Fruit fly (Drosophila melanogaster) whole organism, embryonic: ENCODE data around the gene Cpr67Fa1.
A peak's percentile ranks its signal among the peaks of the same experiment; 100 is the strongest.

Experiments
- Atf-2 ChIP-seq: fragments of 200-800 bp; sonication (Bioruptor generic); optimal IDR thresholded peaks from 2 replicates; lab custom pipeline; 2016; ENCODE audit warnings: missing biosample characterization, missing genetic modification characterization
- B-H2 ChIP-seq: fragments of 200-800 bp; sonication (Bioruptor generic); optimal IDR thresholded peaks from 2 replicates; lab custom pipeline; 2018; ENCODE audit warnings: missing biosample characterization, mild to moderate bottlenecking, missing genetic modification characterization
- CG10431 ChIP-seq: fragments of 200-800 bp; sonication (Bioruptor generic); optimal IDR thresholded peaks from 3 replicates; lab custom pipeline; 2018; ENCODE audit warnings: missing biosample characterization, mild to moderate bottlenecking, missing genetic modification characterization
- CG10462 ChIP-seq: fragments of 200-800 bp; sonication (Bioruptor generic); optimal IDR thresholded peaks from 2 replicates; lab custom pipeline; 2016; ENCODE audit warnings: missing biosample characterization, missing genetic modification characterization
- CG10959 ChIP-seq: fragments of 200-800 bp; sonication (Bioruptor generic); IDR thresholded peaks from 2 replicates; pipeline ENCODE4 v1.3.6; 2022; ENCODE audit warnings: missing biosample characterization, missing genetic modification characterization
- CG11085 ChIP-seq: fragments of 200-800 bp; sonication (Bioruptor generic); IDR thresholded peaks from 2 replicates; pipeline ENCODE4 v1.3.6; 2022; ENCODE audit warnings: missing biosample characterization, missing genetic modification characterization
- CG11504 ChIP-seq: fragments of 200-800 bp; sonication (Bioruptor generic); optimal IDR thresholded peaks from 3 replicates; lab custom pipeline; 2019; ENCODE audit warnings: missing biosample characterization, mild to moderate bottlenecking, missing genetic modification characterization, moderate library complexity
- CG11695 ChIP-seq: fragments of 200-800 bp; sonication (Bioruptor generic); IDR thresholded peaks from 3 replicates; pipeline ENCODE4 v1.3.6; 2022; ENCODE audit warnings: missing biosample characterization, missing genetic modification characterization
- CG12744 ChIP-seq: fragments of 200-800 bp; sonication (Bioruptor generic); optimal IDR thresholded peaks from 2 replicates; lab custom pipeline; 2016; ENCODE audit warnings: missing biosample characterization, missing genetic modification characterization
- CG13624 ChIP-seq: fragments of 200-800 bp; sonication (Bioruptor generic); optimal IDR thresholded peaks from 2 replicates; lab custom pipeline; 2016; ENCODE audit warnings: missing biosample characterization, missing genetic modification characterization
- CG13775 ChIP-seq: fragments of 200-800 bp; sonication (Bioruptor generic); optimal IDR thresholded peaks from 3 replicates; lab custom pipeline; 2017; ENCODE audit warnings: missing biosample characterization, mild to moderate bottlenecking, missing genetic modification characterization
- CG13894 ChIP-seq: fragments of 200-800 bp; sonication (Bioruptor generic); optimal IDR thresholded peaks from 3 replicates; lab custom pipeline; 2018; ENCODE audit warnings: missing biosample characterization, mild to moderate bottlenecking, missing genetic modification characterization, moderate library complexity
- CG1603 ChIP-seq: fragments of 200-800 bp; sonication (Bioruptor generic); optimal IDR thresholded peaks from 2 replicates; lab custom pipeline; 2019; ENCODE audit warnings: missing biosample characterization, mild to moderate bottlenecking, missing genetic modification characterization, moderate library complexity
- CG17361 ChIP-seq: fragments of 200-800 bp; sonication (Bioruptor generic); IDR thresholded peaks from 3 replicates; pipeline ENCODE4 v1.3.6; 2022; ENCODE audit warnings: missing biosample characterization, missing genetic modification characterization
- CG1832 ChIP-seq: fragments of 200-800 bp; sonication (Bioruptor generic); optimal IDR thresholded peaks from 2 replicates; lab custom pipeline; 2017; ENCODE audit warnings: missing biosample characterization, mild to moderate bottlenecking, missing genetic modification characterization, inconsistent platforms
- CG2889 ChIP-seq: fragments of 200-800 bp; sonication (Bioruptor generic); IDR thresholded peaks from 3 replicates; pipeline ENCODE4 v1.3.6; 2022; ENCODE audit warnings: missing biosample characterization, missing genetic modification characterization
- CG31441 ChIP-seq: fragments of 200-800 bp; sonication (Bioruptor generic); IDR thresholded peaks from 2 replicates; pipeline ENCODE4 v1.3.6; 2022; ENCODE audit warnings: missing biosample characterization, missing genetic modification characterization
- CG3726 ChIP-seq: fragments of 200-800 bp; sonication (Bioruptor generic); IDR thresholded peaks from 3 replicates; pipeline ENCODE4, ENCODE4 v1.3.6; 2022; ENCODE audit warnings: missing biosample characterization, missing genetic modification characterization
- CG4360 ChIP-seq: fragments of 200-800 bp; sonication (Bioruptor generic); IDR thresholded peaks from 2 replicates; pipeline ENCODE4 v1.3.6; 2022; ENCODE audit warnings: missing biosample characterization, missing genetic modification characterization
- CG4820 ChIP-seq: fragments of 200-800 bp; sonication (Bioruptor generic); optimal IDR thresholded peaks from 3 replicates; lab custom pipeline; 2016; ENCODE audit warnings: missing biosample characterization, missing genetic modification characterization
- CG7839 ChIP-seq: fragments of 200-800 bp; sonication (Bioruptor generic); optimal IDR thresholded peaks from 3 replicates; lab custom pipeline; 2018; ENCODE audit warnings: missing biosample characterization, mild to moderate bottlenecking, missing genetic modification characterization, moderate library complexity
- CG8765 ChIP-seq: fragments of 200-800 bp; sonication (Bioruptor generic); IDR thresholded peaks from 2 replicates; pipeline ENCODE4 v1.3.6; 2022; ENCODE audit warnings: missing biosample characterization, missing genetic modification characterization
- D19A ChIP-seq: fragments of 200-800 bp; optimal IDR thresholded peaks from 3 replicates; lab custom pipeline; 2019; ENCODE audit warnings: missing biosample characterization, mild to moderate bottlenecking, missing genetic modification characterization, moderate library complexity
- Dek ChIP-seq: fragments of 200-800 bp; sonication (Bioruptor generic); optimal IDR thresholded peaks from 3 replicates; lab custom pipeline; 2019; ENCODE audit warnings: missing biosample characterization, mild to moderate bottlenecking, missing genetic modification characterization, moderate library complexity
- HHEX ChIP-seq: fragments of 200-800 bp; sonication (Bioruptor generic); optimal IDR thresholded peaks from 3 replicates; lab custom pipeline; 2017; ENCODE audit warnings: missing biosample characterization, mild to moderate bottlenecking, missing genetic modification characterization, missing genetic modification reagents
- Mes4 ChIP-seq: fragments of 200-800 bp; sonication (Bioruptor generic); optimal IDR thresholded peaks from 2 replicates; lab custom pipeline; 2016; ENCODE audit warnings: missing biosample characterization, missing genetic modification characterization
- Nf-YA ChIP-seq: fragments of 200-800 bp; sonication (Bioruptor generic); IDR thresholded peaks from 2 replicates; pipeline ENCODE4 v1.3.6; 2022; ENCODE audit warnings: missing biosample characterization, missing genetic modification characterization
- Nf-YB ChIP-seq: fragments of 200-800 bp; sonication (Bioruptor generic); optimal IDR thresholded peaks from 3 replicates; lab custom pipeline; 2019; ENCODE audit warnings: missing biosample characterization, mild to moderate bottlenecking, missing genetic modification characterization, moderate library complexity
- NfI ChIP-seq: fragments of 200-800 bp; sonication (Bioruptor generic); optimal IDR thresholded peaks from 3 replicates; lab custom pipeline; 2018; ENCODE audit warnings: missing biosample characterization, mild to moderate bottlenecking, missing genetic modification characterization, moderate library complexity
- Sox100B ChIP-seq: fragments of 200-800 bp; sonication (Bioruptor generic); optimal IDR thresholded peaks from 3 replicates; lab custom pipeline; 2018; ENCODE audit warnings: missing biosample characterization, mild to moderate bottlenecking, missing genetic modification characterization
- Tbp ChIP-seq: fragments of >200 bp; optimal IDR thresholded peaks from 2 replicates; lab custom pipeline; 2018; ENCODE audit warnings: missing biosample characterization, missing genetic modification characterization
- Usf ChIP-seq: fragments of 200-800 bp; sonication (Bioruptor generic); optimal IDR thresholded peaks from 2 replicates; lab custom pipeline; 2017; ENCODE audit warnings: missing genotype, missing biosample characterization, missing genetic modification characterization
- az2 ChIP-seq: fragments of 200-800 bp; sonication (Bioruptor generic); optimal IDR thresholded peaks from 3 replicates; lab custom pipeline; 2016; ENCODE audit warnings: missing biosample characterization, missing genetic modification characterization
- cas ChIP-seq: fragments of 200-800 bp; sonication (Bioruptor generic); IDR thresholded peaks from 2 replicates; pipeline ENCODE4 v1.3.6; 2022; ENCODE audit warnings: missing biosample characterization, missing genetic modification characterization
- chn ChIP-seq: fragments of 200-800 bp; sonication (Bioruptor generic); optimal IDR thresholded peaks from 2 replicates; lab custom pipeline; 2016; ENCODE audit warnings: missing biosample characterization, missing genetic modification characterization
- ci ChIP-seq: fragments of 200-800 bp; sonication (Bioruptor generic); IDR thresholded peaks from 3 replicates; pipeline ENCODE4 v1.3.6; 2022; ENCODE audit warnings: missing biosample characterization, missing genetic modification characterization
- dmrt11E ChIP-seq: fragments of 200-800 bp; sonication (Bioruptor generic); optimal IDR thresholded peaks from 3 replicates; lab custom pipeline; 2018; ENCODE audit warnings: missing biosample characterization, mild to moderate bottlenecking, missing genetic modification characterization, moderate library complexity
- exex ChIP-seq: fragments of 200-800 bp; sonication (Bioruptor generic); optimal IDR thresholded peaks from 4 replicates; lab custom pipeline; 2018; ENCODE audit warnings: missing biosample characterization, mild to moderate bottlenecking, missing genetic modification characterization, moderate library complexity
- fd102C ChIP-seq: fragments of 200-800 bp; sonication (Bioruptor generic); optimal IDR thresholded peaks from 2 replicates; lab custom pipeline; 2018; ENCODE audit warnings: missing biosample characterization, mild to moderate bottlenecking, missing genetic modification characterization, moderate library complexity
- ftz-f1 ChIP-seq: fragments of 200-800 bp; sonication (Bioruptor generic); optimal IDR thresholded peaks from 2 replicates; lab custom pipeline; 2016; ENCODE audit warnings: missing biosample characterization, missing genetic modification characterization
- grn ChIP-seq: fragments of 200-800 bp; sonication (Bioruptor generic); optimal IDR thresholded peaks from 3 replicates; lab custom pipeline; 2017; ENCODE audit warnings: missing biosample characterization, missing genetic modification characterization
- hbn ChIP-seq: fragments of 200-800 bp; sonication (Bioruptor generic); IDR thresholded peaks from 2 replicates; pipeline ENCODE4 v1.3.6; 2022; ENCODE audit warnings: missing biosample characterization, missing genetic modification characterization; ENCODE audit not compliant: partially characterized antibody
- ind ChIP-seq: fragments of 200-800 bp; sonication (Bioruptor generic); optimal IDR thresholded peaks from 3 replicates; lab custom pipeline; 2016; ENCODE audit warnings: missing biosample characterization, missing genetic modification characterization
- odd ChIP-seq: fragments of 200-800 bp; sonication (Bioruptor generic); optimal IDR thresholded peaks from 2 replicates; lab custom pipeline; 2017; ENCODE audit warnings: missing biosample characterization, mild to moderate bottlenecking, missing genetic modification characterization
- pnt ChIP-seq: fragments of 200-800 bp; sonication (Bioruptor generic); optimal IDR thresholded peaks from 3 replicates; lab custom pipeline; 2016; ENCODE audit warnings: missing biosample characterization, missing genetic modification characterization
- stwl ChIP-seq: fragments of 200-800 bp; sonication (Bioruptor generic); optimal IDR thresholded peaks from 3 replicates; lab custom pipeline; 2018; ENCODE audit warnings: missing biosample characterization, mild to moderate bottlenecking, missing genetic modification characterization, moderate library complexity
- tin ChIP-seq: fragments of 200-800 bp; sonication (Bioruptor generic); optimal IDR thresholded peaks from 3 replicates; lab custom pipeline; 2016; ENCODE audit warnings: missing biosample characterization, missing genetic modification characterization
- trh ChIP-seq: fragments of 200-800 bp; sonication (Bioruptor generic); optimal IDR thresholded peaks from 2 replicates; lab custom pipeline; 2016; ENCODE audit warnings: missing biosample characterization, missing genetic modification characterization
- tx ChIP-seq: fragments of 200-800 bp; sonication (Bioruptor generic); optimal IDR thresholded peaks from 2 replicates; lab custom pipeline; 2016; ENCODE audit warnings: missing biosample characterization, missing genetic modification characterization
- zen ChIP-seq: fragments of 200-800 bp; sonication (Bioruptor generic); optimal IDR thresholded peaks from 3 replicates; lab custom pipeline; 2018; ENCODE audit warnings: missing biosample characterization, mild to moderate bottlenecking, missing genetic modification characterization, moderate library complexity

Cpr67Fa1 gene

DNA sequence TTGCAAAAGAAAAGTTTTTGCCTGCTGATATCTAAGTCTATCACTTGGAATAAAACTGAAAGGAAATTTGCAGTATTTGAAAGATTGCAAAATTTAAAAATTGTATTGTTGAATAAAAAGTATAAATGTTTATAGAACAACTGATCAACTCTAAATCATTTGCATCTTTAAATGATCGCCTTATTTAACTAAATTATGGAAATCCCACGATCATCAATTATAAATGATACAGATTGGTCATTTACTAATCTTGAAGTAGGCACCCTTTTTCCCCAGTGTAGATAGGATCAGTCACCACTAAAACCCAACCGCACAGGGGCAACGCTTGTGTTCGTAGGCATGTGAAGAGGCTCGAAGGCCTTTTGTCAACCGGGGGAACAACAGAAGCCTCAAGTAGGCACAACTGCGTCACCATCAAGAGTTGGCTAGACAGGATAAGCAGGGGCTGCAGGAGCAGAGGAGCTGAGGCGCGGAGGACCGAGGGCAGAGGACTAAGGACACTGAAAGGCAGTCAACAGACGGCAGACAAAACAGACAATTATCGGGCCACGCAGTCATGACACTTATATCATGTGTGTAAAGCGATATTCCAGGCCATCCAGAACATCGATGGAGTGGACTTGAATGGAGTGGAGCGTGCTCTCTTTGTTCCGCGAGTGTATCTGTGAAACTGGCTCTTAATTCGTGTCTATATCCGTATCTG, 41.8 kb upstream of the Cpr67Fa1 start (continued):
- TF ChIP-seq CG1832 (GFP tag; lab: Kevin White, UChicago), result no peak
- TF ChIP-seq CG1603 (tag; lab: Kevin White, UChicago), result peak; percentile 32
- peak; percentile 73 for TF ChIP-seq CG17361 (GFP tag; lab: Robert Waterston, UW)
- no peak for TF ChIP-seq Nf-YA (GFP tag; lab: Robert Waterston, UW)
- TF ChIP-seq ind (GFP tag; lab: Kevin White, UChicago), result no peak
- TF ChIP-seq CG8765, result 0 out of 2 replicates have a peak, but pooled peaks have one; percentile 21
- no peak for TF ChIP-seq ci (GFP tag; lab: Robert Waterston, UW)
- no peak for TF ChIP-seq HHEX (GFP tag; lab: Kevin White, UChicago)
- no peak for TF ChIP-seq B-H2 (GFP tag; lab: Kevin White, UChicago)
- peak; percentile 41 for TF ChIP-seq chn (GFP tag; lab: Kevin White, UChicago)
- no peak for TF ChIP-seq cas
- TF ChIP-seq D19A (tag; lab: Kevin White, UChicago), result peak; percentile 37
- 0 out of 3 replicates have a peak, but pooled peaks have one; percentile 7 for TF ChIP-seq CG3726 (GFP tag; lab: Robert Waterston, UW)
- no peak for TF ChIP-seq Tbp
- peak; percentile 11 for TF ChIP-seq stwl (tag; lab: Kevin White, UChicago)
- peak; percentile 42 for TF ChIP-seq Sox100B (GFP tag; lab: Kevin White, UChicago)
- TF ChIP-seq hbn (GFP tag; lab: Robert Waterston, UW), result no peak
- TF ChIP-seq odd, result no peak
- peak; percentile 76 for TF ChIP-seq grn (GFP tag; lab: Kevin White, UChicago)
- no peak for TF ChIP-seq CG2889 (GFP tag; lab: Robert Waterston, UW)
- TF ChIP-seq tx, result no peak
- peak; percentile 16 for TF ChIP-seq CG10462 (GFP tag; lab: Kevin White, UChicago)
- no peak for TF ChIP-seq trh (GFP tag; lab: Kevin White, UChicago)
- no peak for TF ChIP-seq CG12744
- TF ChIP-seq CG13894, result peak; percentile 19
- peak; percentile 13 for TF ChIP-seq Nf-YB (GFP tag; lab: Kevin White, UChicago)
- peak; percentile 85 for TF ChIP-seq fd102C (GFP tag; lab: Kevin White, UChicago)
- no peak for TF ChIP-seq CG11085
- TF ChIP-seq CG10959, result peak; percentile 71
- TF ChIP-seq Mes4 (GFP tag; lab: Kevin White, UChicago), result no peak
- TF ChIP-seq CG4820 (GFP tag; lab: Kevin White, UChicago), result peak; percentile 19
- TF ChIP-seq CG11695 (GFP tag; lab: Robert Waterston, UW), result no peak
- TF ChIP-seq Dek (tag; lab: Kevin White, UChicago), result no peak
- peak; percentile 33 for TF ChIP-seq CG11504 (tag; lab: Kevin White, UChicago)
- peak; percentile 5 for TF ChIP-seq pnt (GFP tag; lab: Kevin White, UChicago)
- TF ChIP-seq zen (tag; lab: Kevin White, UChicago), result peak; percentile 83
- TF ChIP-seq CG10431, result no peak
- no peak for TF ChIP-seq exex
- TF ChIP-seq CG7839 (tag; lab: Kevin White, UChicago), result peak; percentile 34
- TF ChIP-seq CG31441 (GFP tag; lab: Robert Waterston, UW), result peak; percentile 53
- peak; percentile 43 for TF ChIP-seq Usf (GFP tag; lab: Kevin White, UChicago)
- peak; percentile 25 for TF ChIP-seq tin (GFP tag; lab: Kevin White, UChicago)
- TF ChIP-seq az2 (GFP tag; lab: Kevin White, UChicago), result peak; percentile 22
- no peak for TF ChIP-seq ftz-f1 (GFP tag; lab: Kevin White, UChicago)
- TF ChIP-seq CG4360, result 0 out of 2 replicates have a peak, but pooled peaks have one; percentile 35
- no peak for TF ChIP-seq CG13624 (GFP tag; lab: Kevin White, UChicago)
- no peak for TF ChIP-seq Atf-2
- peak; percentile 72 for TF ChIP-seq CG13775 (GFP tag; lab: Kevin White, UChicago)
- TF ChIP-seq NfI (GFP tag; lab: Kevin White, UChicago), result no peak
- peak; percentile 87 for TF ChIP-seq dmrt11E (tag; lab: Kevin White, UChicago)
